Fruit fly (Drosophila melanogaster): Measurements from ENCODE around the gene CG17919.

CG17919 gene

DNA sequence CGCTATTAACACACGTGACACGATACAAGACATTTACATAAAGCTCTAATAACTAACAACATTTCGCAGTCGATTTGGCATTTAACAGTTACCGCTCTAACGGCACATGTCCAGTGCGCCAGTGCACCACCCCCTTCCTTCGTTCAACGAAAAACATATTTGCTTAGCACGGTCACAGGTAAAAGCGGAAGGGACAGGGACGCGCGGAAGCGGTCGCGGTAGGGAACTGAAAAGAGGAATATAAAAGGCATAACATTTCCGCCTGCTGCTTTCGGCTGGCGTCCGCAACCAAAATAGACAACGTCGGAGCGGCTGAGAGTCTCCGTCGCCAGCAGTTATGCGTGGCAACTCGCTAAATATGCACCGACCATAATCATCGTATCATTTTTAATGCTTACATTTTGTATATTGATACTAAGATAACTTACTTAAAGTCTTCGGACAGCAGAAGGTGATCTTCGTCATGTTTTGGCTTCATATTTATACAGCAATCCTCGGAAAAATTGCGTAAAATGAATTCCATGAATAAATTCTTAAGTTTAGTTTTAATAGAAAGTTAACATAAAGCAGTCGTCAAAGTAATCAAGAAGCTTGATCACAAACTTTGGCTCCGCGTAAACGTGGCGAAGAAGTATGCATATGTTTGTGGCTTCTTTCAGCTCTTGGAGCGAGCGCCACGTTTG is 8.0 kb downstream of the CG17919 start (continued):
- TF ChIP-seq sob (GFP tag; IDR thresholded peaks at IDR 0.05) (0 out of 2 replicates have a peak, but pooled peaks have one; percentile 14), CG3281 (GFP tag; optimal IDR thresholded peaks at IDR 0.05) (no peak), ci (GFP tag; IDR thresholded peaks at IDR 0.05) (peak; percentile 12; the same call in 1 of the 3 replicates), CG8089 (GFP tag; optimal IDR thresholded peaks at IDR 0.05) (no peak), Ssrp (tag; optimal IDR thresholded peaks at IDR 0.05) (peak; percentile 21), br (optimal IDR thresholded peaks at IDR 0.05) (no peak), cwo (GFP tag; optimal IDR thresholded peaks at IDR 0.05) (peak; percentile 49), insv (GFP tag; optimal IDR thresholded peaks at IDR 0.05) (no peak), sd (tag; optimal IDR thresholded peaks at IDR 0.05) (peak; percentile 13), CG9932 (GFP tag; IDR thresholded peaks at IDR 0.05) (no peak), Meics (GFP tag; optimal IDR thresholded peaks at IDR 0.05) (peak; percentile 41), CG2712 (tag; optimal IDR thresholded peaks at IDR 0.05) (peak; percentile 51), Oli (tag; optimal IDR thresholded peaks at IDR 0.05) (peak; percentile 35), toy (GFP tag; IDR thresholded peaks at IDR 0.05) (no peak), tna (GFP tag; IDR thresholded peaks at IDR 0.05; ENCODE audit: partially characterized antibody) (peak; percentile 25; the same call in 1 of the 2 replicates), CG6254 (GFP tag; optimal IDR thresholded peaks at IDR 0.05) (no peak), CG14441 (GFP tag; IDR thresholded peaks at IDR 0.05) (no peak), CG34376 (GFP tag; optimal IDR thresholded peaks at IDR 0.05) (no peak), bsh (GFP tag; optimal IDR thresholded peaks at IDR 0.05) (peak; percentile 36 to 48), Hsf (GFP tag; optimal IDR thresholded peaks at IDR 0.05) (peak; percentile 8), hbn (GFP tag; IDR thresholded peaks at IDR 0.05; ENCODE audit: partially characterized antibody) (no peak), caup (GFP tag; optimal IDR thresholded peaks at IDR 0.05; ENCODE audit: severe bottlenecking) (no peak), Blimp-1 (GFP tag; optimal IDR thresholded peaks at IDR 0.05) (peak; percentile 46), CG14667 (GFP tag; IDR thresholded peaks at IDR 0.05) (no peak), Hr3 (GFP tag; optimal IDR thresholded peaks at IDR 0.05) (no peak), CG17802 (tag; optimal IDR thresholded peaks at IDR 0.05) (no peak), cas (GFP tag; IDR thresholded peaks at IDR 0.05) (no peak), CG13296 (GFP tag; optimal IDR thresholded peaks at IDR 0.05) (peak; percentile 41), pb (GFP tag; optimal IDR thresholded peaks at IDR 0.05) (no peak), dysf (GFP tag; IDR thresholded peaks at IDR 0.05) (peak; percentile 47; the same call in 1 of the 3 replicates), dmrt99B (tag; optimal IDR thresholded peaks at IDR 0.05) (peak; percentile 60), CG43689 (GFP tag; IDR thresholded peaks at IDR 0.05) (no peak), CG7963 (GFP tag; IDR thresholded peaks at IDR 0.05; ENCODE audit: partially characterized antibody) (no peak), cato (GFP tag; optimal IDR thresholded peaks at IDR 0.05; ENCODE audit: borderline replicate concordance) (no peak), CG5180 (GFP tag; optimal IDR thresholded peaks at IDR 0.05) (peak; percentile 5), CG14014 (GFP tag; IDR thresholded peaks at IDR 0.05) (peak; percentile 4; the same call in 1 of the 2 replicates), CG9727 (GFP tag; optimal IDR thresholded peaks at IDR 0.05) (peak; percentile 2), nerfin-1 (tag; optimal IDR thresholded peaks at IDR 0.05) (peak; percentile 20), Sox102F (GFP tag; optimal IDR thresholded peaks at IDR 0.05) (peak; percentile 41), lilli (GFP tag; optimal IDR thresholded peaks at IDR 0.05) (no peak), gem (tag; optimal IDR thresholded peaks at IDR 0.05) (peak; percentile 51), CG13424 (tag; optimal IDR thresholded peaks at IDR 0.05) (peak; percentile 56), CG1602 (GFP tag; optimal IDR thresholded peaks at IDR 0.05) (no peak), sens (GFP tag) (peak; percentile 85), CG17359 (tag; optimal IDR thresholded peaks at IDR 0.05) (peak; percentile 59), CG3995 (GFP tag; optimal IDR thresholded peaks at IDR 0.05) (no peak), CG10321 (GFP tag; IDR thresholded peaks at IDR 0.05) (no peak), CG17385 (GFP tag; optimal IDR thresholded peaks at IDR 0.05) (no peak), CG4282 (GFP tag; optimal IDR thresholded peaks at IDR 0.05) (no peak)

All from whole organism, embryonic.